Fruit fly (Drosophila melanogaster) whole organism, embryonic: Measurements from ENCODE around the gene teq.

Experiments
- CG12155 ChIP-seq: fragments of 200-800 bp; sonication (Bioruptor generic); optimal IDR thresholded peaks from 3 replicates; lab custom pipeline; 2016; ENCODE audit warnings: missing biosample characterization, missing genetic modification characterization
- CG12236 ChIP-seq: fragments of 200-800 bp; sonication (Bioruptor generic); optimal IDR thresholded peaks from 2 replicates; lab custom pipeline; 2016; ENCODE audit warnings: missing biosample characterization, missing genetic modification characterization
- CG12769 ChIP-seq: fragments of 200-800 bp; sonication (Bioruptor generic); optimal IDR thresholded peaks from 2 replicates; lab custom pipeline; 2019; ENCODE audit warnings: missing biosample characterization, mild to moderate bottlenecking, missing genetic modification characterization, moderate library complexity
- CG14014 ChIP-seq: fragments of 200-800 bp; sonication (Bioruptor generic); IDR thresholded peaks from 2 replicates; pipeline ENCODE4 v1.3.6; 2022; ENCODE audit warnings: missing biosample characterization, missing genetic modification characterization
- CG14860 ChIP-seq: fragments of 200-800 bp; sonication (Bioruptor generic); IDR thresholded peaks from 3 replicates; pipeline ENCODE4 v1.3.6; 2022; ENCODE audit warnings: missing biosample characterization, missing genetic modification characterization; ENCODE audit not compliant: partially characterized antibody
- CG1647 ChIP-seq: fragments of 200-800 bp; sonication (Bioruptor generic); optimal IDR thresholded peaks from 3 replicates; lab custom pipeline; 2016; ENCODE audit warnings: missing biosample characterization, missing genetic modification characterization
- CG16779 ChIP-seq: fragments of 200-800 bp; sonication (Bioruptor generic); IDR thresholded peaks from 2 replicates; pipeline ENCODE4 v1.3.6; 2022; ENCODE audit warnings: missing biosample characterization, missing genetic modification characterization
- CG18619 ChIP-seq: fragments of 200-800 bp; sonication (Bioruptor generic); optimal IDR thresholded peaks from 3 replicates; lab custom pipeline; 2017; ENCODE audit warnings: missing biosample characterization, mild to moderate bottlenecking, missing genetic modification characterization
- CG2116 ChIP-seq: fragments of 200-800 bp; sonication (Bioruptor generic); optimal IDR thresholded peaks from 3 replicates; lab custom pipeline; 2018; ENCODE audit warnings: missing biosample characterization, mild to moderate bottlenecking, missing genetic modification characterization
- CG2875 ChIP-seq: fragments of 200-800 bp; sonication (Bioruptor generic); optimal IDR thresholded peaks from 2 replicates; lab custom pipeline; 2017; ENCODE audit warnings: missing biosample characterization, mild to moderate bottlenecking, missing genetic modification characterization, missing genetic modification reagents
- CG30403 ChIP-seq: fragments of 200-800 bp; sonication (Bioruptor generic); optimal IDR thresholded peaks from 3 replicates; lab custom pipeline; 2016; ENCODE audit warnings: missing biosample characterization, missing genetic modification characterization
- CG3163 ChIP-seq: fragments of 200-800 bp; sonication (Bioruptor generic); optimal IDR thresholded peaks from 3 replicates; lab custom pipeline; 2016; ENCODE audit warnings: missing biosample characterization, missing genetic modification characterization
- CG4424 ChIP-seq: fragments of 200-800 bp; sonication (Bioruptor generic); optimal IDR thresholded peaks from 3 replicates; lab custom pipeline; 2016; ENCODE audit warnings: missing biosample characterization, missing genetic modification characterization
- CG6654 ChIP-seq: fragments of 200-800 bp; sonication (Bioruptor generic); optimal IDR thresholded peaks from 2 replicates; lab custom pipeline; 2017; ENCODE audit warnings: missing biosample characterization, mild to moderate bottlenecking, missing genetic modification characterization
- CG6683 ChIP-seq: fragments of 200-800 bp; sonication (Bioruptor generic); optimal IDR thresholded peaks from 2 replicates; lab custom pipeline; 2017; ENCODE audit warnings: missing biosample characterization, mild to moderate bottlenecking, missing genetic modification characterization, missing genetic modification reagents
- CG7963 ChIP-seq: fragments of 200-800 bp; sonication (Bioruptor generic); IDR thresholded peaks from 3 replicates; pipeline ENCODE4 v1.3.6; 2022; ENCODE audit warnings: missing biosample characterization, missing genetic modification characterization; ENCODE audit not compliant: partially characterized antibody
- CG9876 ChIP-seq: fragments of 200-800 bp; sonication (Bioruptor generic); optimal IDR thresholded peaks from 2 replicates; lab custom pipeline; 2016; ENCODE audit warnings: missing biosample characterization, missing genetic modification characterization
- Dek ChIP-seq: fragments of 200-800 bp; sonication (Bioruptor generic); optimal IDR thresholded peaks from 3 replicates; lab custom pipeline; 2019; ENCODE audit warnings: missing biosample characterization, mild to moderate bottlenecking, missing genetic modification characterization, moderate library complexity
- Doc3 ChIP-seq: fragments of 200-800 bp; sonication (Bioruptor generic); IDR thresholded peaks from 3 replicates; pipeline ENCODE4 v1.3.6; 2022; ENCODE audit warnings: missing biosample characterization, missing genetic modification characterization; ENCODE audit not compliant: partially characterized antibody
- E2f1 ChIP-seq: fragments of 200-800 bp; sonication (Bioruptor generic); IDR thresholded peaks from 2 replicates; pipeline ENCODE4 v1.3.6; 2022; ENCODE audit warnings: missing biosample characterization, missing genetic modification characterization
- Gug ChIP-seq: fragments of 200-800 bp; sonication (Bioruptor generic); IDR thresholded peaks from 4 replicates; pipeline ENCODE4 v1.3.6; 2022; ENCODE audit warnings: missing biosample characterization, missing genetic modification characterization
- HLH4C ChIP-seq: fragments of 200-800 bp; sonication (Bioruptor generic); IDR thresholded peaks from 3 replicates; pipeline ENCODE4 v1.3.6; 2022; ENCODE audit warnings: missing biosample characterization, missing genetic modification characterization; ENCODE audit not compliant: partially characterized antibody
- Hr3 ChIP-seq: fragments of 200-800 bp; sonication (Bioruptor generic); optimal IDR thresholded peaks from 3 replicates; lab custom pipeline; 2016; ENCODE audit warnings: missing biosample characterization, missing genetic modification characterization
- Hr39 ChIP-seq: fragments of >200 bp; optimal IDR thresholded peaks from 2 replicates; lab custom pipeline; 2017
- NfI ChIP-seq: fragments of 200-800 bp; sonication (Bioruptor generic); optimal IDR thresholded peaks from 3 replicates; lab custom pipeline; 2018; ENCODE audit warnings: missing biosample characterization, mild to moderate bottlenecking, missing genetic modification characterization, moderate library complexity
- Oli ChIP-seq: fragments of 200-800 bp; sonication (Bioruptor generic); optimal IDR thresholded peaks from 2 replicates; lab custom pipeline; 2018; ENCODE audit warnings: missing biosample characterization, mild to moderate bottlenecking, missing genetic modification characterization, moderate library complexity
- Rfx ChIP-seq: fragments of 200-800 bp; sonication (Bioruptor generic); IDR thresholded peaks from 2 replicates; pipeline ENCODE4 v1.3.6; 2022; ENCODE audit warnings: missing biosample characterization, missing genetic modification characterization
- Rx ChIP-seq: fragments of 200-800 bp; sonication (Bioruptor generic); IDR thresholded peaks from 2 replicates; pipeline ENCODE4 v1.3.6; 2022; ENCODE audit warnings: missing biosample characterization, missing genetic modification characterization
- Sin3A ChIP-seq: fragments of >200 bp; optimal IDR thresholded peaks from 2 replicates; lab custom pipeline; 2018
- Tbp ChIP-seq: fragments of >200 bp; optimal IDR thresholded peaks from 2 replicates; lab custom pipeline; 2018; ENCODE audit warnings: missing biosample characterization, missing genetic modification characterization
- Xbp1 ChIP-seq: fragments of 200-800 bp; sonication (Bioruptor generic); optimal IDR thresholded peaks from 3 replicates; lab custom pipeline; 2016; ENCODE audit warnings: missing biosample characterization, mild to moderate bottlenecking, missing genetic modification characterization
- Xrp1 ChIP-seq: fragments of 200-800 bp; sonication (Bioruptor generic); IDR thresholded peaks from 2 replicates; pipeline ENCODE4 v1.3.6; 2022; ENCODE audit warnings: missing biosample characterization, missing genetic modification characterization
- ara ChIP-seq: fragments of 200-800 bp; sonication (Bioruptor generic); IDR thresholded peaks from 2 replicates; pipeline ENCODE4 v1.3.6; 2022; ENCODE audit warnings: missing biosample characterization, missing genetic modification characterization
- btn ChIP-seq: fragments of 200-800 bp; sonication (Bioruptor generic); optimal IDR thresholded peaks from 2 replicates; lab custom pipeline; 2016; ENCODE audit warnings: missing biosample characterization, missing genetic modification characterization
- cas ChIP-seq: fragments of 200-800 bp; sonication (Bioruptor generic); IDR thresholded peaks from 2 replicates; pipeline ENCODE4 v1.3.6; 2022; ENCODE audit warnings: missing biosample characterization, missing genetic modification characterization
- crc ChIP-seq: fragments of 200-800 bp; sonication (Bioruptor generic); optimal IDR thresholded peaks from 2 replicates; lab custom pipeline; 2016; ENCODE audit warnings: missing biosample characterization, missing genetic modification characterization
- cwo ChIP-seq: fragments of 200-800 bp; sonication (Bioruptor generic); optimal IDR thresholded peaks from 3 replicates; lab custom pipeline; 2017; ENCODE audit warnings: missing biosample characterization, missing genetic modification characterization, mild to moderate bottlenecking, moderate library complexity, missing genetic modification reagents
- dmrt99B ChIP-seq: fragments of 200-800 bp; sonication (Bioruptor generic); optimal IDR thresholded peaks from 2 replicates; lab custom pipeline; 2018; ENCODE audit warnings: missing biosample characterization, mild to moderate bottlenecking, missing genetic modification characterization, moderate library complexity
- ems ChIP-seq: fragments of 200-800 bp; sonication (Bioruptor generic); optimal IDR thresholded peaks from 3 replicates; lab custom pipeline; 2016; ENCODE audit warnings: missing biosample characterization, missing genetic modification characterization
- fd3F ChIP-seq: fragments of 200-800 bp; sonication (Bioruptor generic); optimal IDR thresholded peaks from 2 replicates; lab custom pipeline; 2018; ENCODE audit warnings: missing biosample characterization, mild to moderate bottlenecking, missing genetic modification characterization, moderate library complexity
- fd64A ChIP-seq: fragments of 200-800 bp; sonication (Bioruptor generic); optimal IDR thresholded peaks from 3 replicates; lab custom pipeline; 2018; ENCODE audit warnings: missing biosample characterization, mild to moderate bottlenecking, missing genetic modification characterization
- nmo ChIP-seq: fragments of 200-800 bp; sonication (Bioruptor generic); optimal IDR thresholded peaks from 2 replicates; lab custom pipeline; 2018; ENCODE audit warnings: missing biosample characterization, mild to moderate bottlenecking, missing genetic modification characterization, moderate library complexity
- onecut ChIP-seq: fragments of 200-800 bp; sonication (Bioruptor generic); IDR thresholded peaks from 2 replicates; pipeline ENCODE4 v1.3.6; 2022; ENCODE audit warnings: missing biosample characterization, missing genetic modification characterization
- p53 ChIP-seq: fragments of 200-800 bp; sonication (Bioruptor generic); optimal IDR thresholded peaks from 2 replicates; lab custom pipeline; 2016; ENCODE audit warnings: missing biosample characterization, missing genetic modification characterization
- pfk ChIP-seq: fragments of 200-800 bp; sonication (Bioruptor generic); optimal IDR thresholded peaks from 2 replicates; lab custom pipeline; 2018; ENCODE audit warnings: missing biosample characterization, mild to moderate bottlenecking, missing genetic modification characterization, moderate library complexity
- pho ChIP-seq: fragments of 200-800 bp; sonication (Bioruptor generic); optimal IDR thresholded peaks from 2 replicates; lab custom pipeline; 2016; ENCODE audit warnings: missing biosample characterization, missing genetic modification characterization
- sens ChIP-seq: fragments of 200-800 bp; sonication (Bioruptor generic); peaks from one replicate; lab custom pipeline; 2016; ENCODE audit warnings: missing biosample characterization, missing genetic modification characterization
- ssp ChIP-seq: fragments of 200-800 bp; sonication (Bioruptor generic); IDR thresholded peaks from 2 replicates; pipeline ENCODE4 v1.3.6; 2022; ENCODE audit warnings: missing biosample characterization, missing genetic modification characterization
- stwl ChIP-seq: fragments of 200-800 bp; sonication (Bioruptor generic); optimal IDR thresholded peaks from 3 replicates; lab custom pipeline; 2018; ENCODE audit warnings: missing biosample characterization, mild to moderate bottlenecking, missing genetic modification characterization, moderate library complexity
- tap ChIP-seq: fragments of 200-800 bp; optimal IDR thresholded peaks from 3 replicates; lab custom pipeline; 2019; ENCODE audit warnings: missing biosample characterization, mild to moderate bottlenecking, missing genetic modification characterization, moderate library complexity
- vvl ChIP-seq: fragments of 200-800 bp; sonication (Bioruptor generic); IDR thresholded peaks from 2 replicates; pipeline ENCODE4 v1.3.6; 2022; ENCODE audit warnings: missing biosample characterization, missing genetic modification characterization

The teq gene

dm6 chr3L:9042200-9042988 is 32.0 kb upstream of the teq start (continued):
- no peak for TF ChIP-seq CG6654 (GFP tag; lab: Kevin White, UChicago)
- TF ChIP-seq btn (GFP tag; lab: Kevin White, UChicago) = no peak
- no peak for TF ChIP-seq E2f1
- TF ChIP-seq Rx (GFP tag; lab: Robert Waterston, UW) = peak; percentile 31; the same call in 1 of the 2 replicates
- no peak for TF ChIP-seq CG12155
- no peak for TF ChIP-seq CG14014 (GFP tag; lab: Robert Waterston, UW)
- no peak for TF ChIP-seq fd3F (GFP tag; lab: Kevin White, UChicago)
- TF ChIP-seq Hr3 = peak; percentile 21
- TF ChIP-seq crc (GFP tag; lab: Kevin White, UChicago) = no peak
- TF ChIP-seq HLH4C = no peak
- no peak for TF ChIP-seq p53
- no peak for TF ChIP-seq CG3163 (GFP tag; lab: Kevin White, UChicago)
- TF ChIP-seq Rfx (GFP tag; lab: Robert Waterston, UW) = no peak
- no peak for TF ChIP-seq CG2116 (GFP tag; lab: Kevin White, UChicago)
- TF ChIP-seq NfI (GFP tag; lab: Kevin White, UChicago) = peak; percentile 18
- TF ChIP-seq ssp (GFP tag; lab: Robert Waterston, UW) = no peak
- no peak for TF ChIP-seq Hr39 (lab: Kevin White, UChicago)
- TF ChIP-seq vvl (GFP tag; lab: Robert Waterston, UW) = peak; percentile 81
- no peak for TF ChIP-seq CG16779 (GFP tag; lab: Robert Waterston, UW)
- no peak for TF ChIP-seq Gug (GFP tag; lab: Robert Waterston, UW)
- TF ChIP-seq pfk (GFP tag; lab: Kevin White, UChicago) = no peak
- TF ChIP-seq sens (GFP tag; lab: Kevin White, UChicago) = peak; percentile 74
- no peak for TF ChIP-seq CG6683 (GFP tag; lab: Kevin White, UChicago)
- TF ChIP-seq ems = no peak
- TF ChIP-seq Dek (tag; lab: Kevin White, UChicago) = peak; percentile 6
- no peak for TF ChIP-seq CG7963 (GFP tag; lab: Robert Waterston, UW)
- TF ChIP-seq CG18619 = no peak
- TF ChIP-seq CG14860 (GFP tag; lab: Robert Waterston, UW) = no peak
- no peak for TF ChIP-seq CG30403 (GFP tag; lab: Kevin White, UChicago)
- peak; percentile 64 for TF ChIP-seq dmrt99B
- peak; percentile 81; the same call in 1 of the 2 replicates for TF ChIP-seq Xrp1 (GFP tag; lab: Robert Waterston, UW)
- peak; percentile 40 for TF ChIP-seq tap (tag; lab: Kevin White, UChicago)
- TF ChIP-seq CG9876 = no peak
- no peak for TF ChIP-seq Sin3A (lab: Kevin White, UChicago)
- TF ChIP-seq Oli (tag; lab: Kevin White, UChicago) = peak; percentile 49
- no peak for TF ChIP-seq Tbp (GFP tag; lab: Kevin White, UChicago)
- no peak for TF ChIP-seq CG12236 (GFP tag; lab: Kevin White, UChicago)
- no peak for TF ChIP-seq CG1647 (GFP tag; lab: Kevin White, UChicago)
- no peak for TF ChIP-seq stwl (tag; lab: Kevin White, UChicago)
- TF ChIP-seq onecut = 0 out of 2 replicates have a peak, but pooled peaks have one; percentile 13
- TF ChIP-seq nmo (GFP tag; lab: Kevin White, UChicago) = peak; percentile 71
- TF ChIP-seq Xbp1 (GFP tag; lab: Kevin White, UChicago) = peak; percentile 5
- peak; percentile 25 for TF ChIP-seq fd64A (GFP tag; lab: Kevin White, UChicago)
- peak; percentile 55; the same call in 1 of the 2 replicates for TF ChIP-seq ara (GFP tag; lab: Robert Waterston, UW)
- peak; percentile 33 for TF ChIP-seq CG4424 (GFP tag; lab: Kevin White, UChicago)
- TF ChIP-seq CG2875 = peak; percentile 29
- no peak for TF ChIP-seq Doc3 (GFP tag; lab: Robert Waterston, UW)
- TF ChIP-seq cas (GFP tag; lab: Robert Waterston, UW) = no peak
- no peak for TF ChIP-seq CG12769 (tag; lab: Kevin White, UChicago)
- no peak for TF ChIP-seq pho (GFP tag; lab: Kevin White, UChicago)
- no peak for TF ChIP-seq cwo
